Fruit fly (Drosophila melanogaster): ENCODE results near the gene CCT3.

- TF ChIP-seq CG8478 (optimal IDR thresholded peaks at IDR 0.05) (no peak), CTCF (optimal IDR thresholded peaks at IDR 0.05) (no peak)
Observed at dm6 chr3R:16682901-16683300, 35.5 kb downstream of the CCT3 start.

All from S2 (cell line).